In the genomic region with DNA sequence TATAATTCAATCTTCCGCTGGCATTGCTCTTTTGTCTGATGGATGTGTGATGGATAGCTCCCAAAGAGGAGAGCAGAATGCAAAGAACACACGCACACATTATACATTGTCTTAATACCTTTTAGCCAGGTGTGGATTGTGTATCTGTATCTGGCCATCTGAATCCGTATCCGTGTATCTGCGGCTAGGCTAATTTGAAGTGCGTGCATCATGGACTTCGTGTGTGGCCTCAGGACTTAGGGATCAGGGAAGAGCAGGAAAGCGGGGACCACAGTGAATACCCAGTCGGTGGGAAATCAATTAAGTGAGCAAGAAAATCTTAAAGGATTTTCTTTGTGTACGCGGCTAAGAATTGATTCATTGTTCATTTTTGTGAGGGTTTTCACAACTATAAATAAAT, we compare ENCODE assay signal across 3 fruit fly cellular contexts.
TF ChIP-seq lines count a peak whose summit lies in the region.

No protein-coding gene starts in this region.

- TF ChIP-seq CTCF in whole organism, embryonic (GFP tag; optimal IDR thresholded peaks at IDR 0.05; lab: Kevin White, UChicago), result no peak

TF ChIP-seq in whole organism, embryonic, 481 proteins besides CTCF, POLR2A, EP300 and RAD21:
- peak; percentile 15 for TF ChIP-seq CG15696 (tag; optimal IDR thresholded peaks at IDR 0.05; lab: Kevin White, UChicago)
- no peak for TF ChIP-seq bigmax (GFP tag; optimal IDR thresholded peaks at IDR 0.05; lab: Kevin White, UChicago)
- TF ChIP-seq gsb-n (tag; optimal IDR thresholded peaks at IDR 0.05; lab: Kevin White, UChicago), result no peak
- no peak for TF ChIP-seq prd (optimal IDR thresholded peaks at IDR 0.05; lab: Kevin White, UChicago)
- TF ChIP-seq prd (GFP tag; IDR thresholded peaks at IDR 0.05; lab: Robert Waterston, UW), result 0 out of 3 replicates have a peak, but pooled peaks have one; percentile 5
- no peak for TF ChIP-seq CG18764 (GFP tag; optimal IDR thresholded peaks at IDR 0.05; lab: Kevin White, UChicago)
- TF ChIP-seq Ets97D (GFP tag; optimal IDR thresholded peaks at IDR 0.05; lab: Kevin White, UChicago), result no peak
- peak; percentile 80 for TF ChIP-seq grau (tag; optimal IDR thresholded peaks at IDR 0.05; lab: Kevin White, UChicago)

TF ChIP-seq in whole organism, prepupa, 60 proteins besides CTCF, POLR2A, EP300 and RAD21:
- TF ChIP-seq ss (GFP tag; optimal IDR thresholded peaks at IDR 0.05; lab: Kevin White, UChicago) (peak in 1 of 2 experiments; percentile 51), Smox (GFP tag; optimal IDR thresholded peaks at IDR 0.05; lab: Kevin White, UChicago) (no peak), CG6276 (GFP tag; optimal IDR thresholded peaks at IDR 0.05; lab: Kevin White, UChicago) (no peak), CG32006 (GFP tag; optimal IDR thresholded peaks at IDR 0.05; lab: Kevin White, UChicago) (no peak), CG10631 (GFP tag; optimal IDR thresholded peaks at IDR 0.05; lab: Kevin White, UChicago) (peak; percentile 1), CG11762 (GFP tag; optimal IDR thresholded peaks at IDR 0.05; lab: Kevin White, UChicago; ENCODE audit: insufficient read depth) (no peak), CG10669 (GFP tag; optimal IDR thresholded peaks at IDR 0.05; lab: Kevin White, UChicago) (peak; percentile 10), CG4318 (GFP tag; optimal IDR thresholded peaks at IDR 0.05; lab: Kevin White, UChicago) (no peak), Eip78C (GFP tag; lab: Kevin White, UChicago) (peak; percentile 34), esn (GFP tag; optimal IDR thresholded peaks at IDR 0.05; lab: Kevin White, UChicago) (no peak), CG16779 (tag; optimal IDR thresholded peaks at IDR 0.05; lab: Kevin White, UChicago) (no peak), CG8119 (GFP tag; IDR thresholded peaks at IDR 0.05; lab: Robert Waterston, UW) (no peak), topi (GFP tag; optimal IDR thresholded peaks at IDR 0.05; lab: Kevin White, UChicago) (no peak), dsx (GFP tag; optimal IDR thresholded peaks at IDR 0.05; lab: Kevin White, UChicago; ENCODE audit: poor library complexity, severe bottlenecking) (peak; percentile 51), CG34406 (GFP tag; optimal IDR thresholded peaks at IDR 0.05; lab: Kevin White, UChicago) (no peak), cyc (GFP tag; optimal IDR thresholded peaks at IDR 0.05; lab: Kevin White, UChicago) (no peak), CG11294 (GFP tag; IDR thresholded peaks at IDR 0.05; lab: Robert Waterston, UW) (no peak), CG11902 (GFP tag; optimal IDR thresholded peaks at IDR 0.05; lab: Kevin White, UChicago) (no peak), OdsH (GFP tag; optimal IDR thresholded peaks at IDR 0.05; lab: Kevin White, UChicago) (no peak), CG7368 (GFP tag; optimal IDR thresholded peaks at IDR 0.05; lab: Kevin White, UChicago) (no peak), Lpt (GFP tag; optimal IDR thresholded peaks at IDR 0.05; lab: Kevin White, UChicago) (no peak)

TF ChIP-seq in whole organism, pupa, 21 proteins besides CTCF, POLR2A, EP300 and RAD21:
- TF ChIP-seq CG8301 (tag; optimal IDR thresholded peaks at IDR 0.05; lab: Kevin White, UChicago), result no peak
- no peak for TF ChIP-seq Ets98B (GFP tag; IDR thresholded peaks at IDR 0.05; lab: Robert Waterston, UW)
- peak; percentile 23 for TF ChIP-seq CG17806 (tag; optimal IDR thresholded peaks at IDR 0.05; lab: Kevin White, UChicago)
- TF ChIP-seq CG32121 (GFP tag; IDR thresholded peaks at IDR 0.05; lab: Robert Waterston, UW), result no peak
- TF ChIP-seq CG12605 (GFP tag; IDR thresholded peaks at IDR 0.05; lab: Robert Waterston, UW), result no peak
- no peak for TF ChIP-seq D1 (tag; optimal IDR thresholded peaks at IDR 0.05; lab: Kevin White, UChicago)
- no peak for TF ChIP-seq Pif1A (GFP tag; optimal IDR thresholded peaks at IDR 0.05; lab: Kevin White, UChicago)
- TF ChIP-seq CG14655 (GFP tag; optimal IDR thresholded peaks at IDR 0.05; lab: Kevin White, UChicago), result peak; percentile 13
- peak; percentile 39 for TF ChIP-seq CG9948 (tag; optimal IDR thresholded peaks at IDR 0.05; lab: Kevin White, UChicago)
- TF ChIP-seq CG34367 (tag; optimal IDR thresholded peaks at IDR 0.05; lab: Kevin White, UChicago), result no peak
- no peak for TF ChIP-seq rn (GFP tag; IDR thresholded peaks at IDR 0.05; lab: Robert Waterston, UW)
- no peak for TF ChIP-seq CG10348 (GFP tag; IDR thresholded peaks at IDR 0.05; lab: Robert Waterston, UW)
- peak; percentile 44 for TF ChIP-seq CG8159 (tag; optimal IDR thresholded peaks at IDR 0.05; lab: Kevin White, UChicago)
- no peak for TF ChIP-seq Pif1B (GFP tag; optimal IDR thresholded peaks at IDR 0.05; lab: Kevin White, UChicago)
- TF ChIP-seq CG15710 (tag; optimal IDR thresholded peaks at IDR 0.05; lab: Kevin White, UChicago), result no peak
